Fruit fly (Drosophila melanogaster): ENCODE measurements around the gene Cda4.

- TF ChIP-seq Ets98B (GFP tag; IDR thresholded peaks at IDR 0.05), result no peak
- TF ChIP-seq fd96Ca (GFP tag; IDR thresholded peaks at IDR 0.05), result no peak
- TF ChIP-seq EcR (GFP tag; optimal IDR thresholded peaks at IDR 0.05), result no peak
- TF ChIP-seq Pif1A (GFP tag; optimal IDR thresholded peaks at IDR 0.05), result no peak
- no peak for TF ChIP-seq CG12605 (GFP tag; IDR thresholded peaks at IDR 0.05)
Observed at dm6 chrX:22656950-22657349, 24.4 kb upstream of the Cda4 start.

All from whole organism, pupa.